Fruit fly (Drosophila melanogaster) whole organism, embryonic: ENCODE data around the gene spd-2.

Experiments
- CG10543 ChIP-seq: fragments of 200-800 bp; sonication (Bioruptor generic); optimal IDR thresholded peaks from 3 replicates; lab custom pipeline; 2017; ENCODE audit warnings: missing biosample characterization, mild to moderate bottlenecking, missing genetic modification characterization, moderate library complexity
- CG12219 ChIP-seq: fragments of 200-800 bp; sonication (Bioruptor generic); optimal IDR thresholded peaks from 3 replicates; lab custom pipeline; 2018; ENCODE audit warnings: missing biosample characterization, mild to moderate bottlenecking, missing genetic modification characterization
- CG12236 ChIP-seq: fragments of 200-800 bp; sonication (Bioruptor generic); optimal IDR thresholded peaks from 2 replicates; lab custom pipeline; 2016; ENCODE audit warnings: missing biosample characterization, missing genetic modification characterization
- CG12769 ChIP-seq: fragments of 200-800 bp; sonication (Bioruptor generic); optimal IDR thresholded peaks from 2 replicates; lab custom pipeline; 2019; ENCODE audit warnings: missing biosample characterization, mild to moderate bottlenecking, missing genetic modification characterization, moderate library complexity
- CG12942 ChIP-seq: fragments of 200-800 bp; sonication (Bioruptor generic); optimal IDR thresholded peaks from 3 replicates; lab custom pipeline; 2016; ENCODE audit warnings: missing biosample characterization, missing genetic modification characterization
- CG14860 ChIP-seq: fragments of 200-800 bp; sonication (Bioruptor generic); IDR thresholded peaks from 3 replicates; pipeline ENCODE4 v1.3.6; 2022; ENCODE audit warnings: missing biosample characterization, missing genetic modification characterization; ENCODE audit not compliant: partially characterized antibody
- CG2889 ChIP-seq: fragments of 200-800 bp; sonication (Bioruptor generic); IDR thresholded peaks from 3 replicates; pipeline ENCODE4 v1.3.6; 2022; ENCODE audit warnings: missing biosample characterization, missing genetic modification characterization
- CG4328 ChIP-seq: fragments of 200-800 bp; sonication (Bioruptor generic); optimal IDR thresholded peaks from 3 replicates; lab custom pipeline; 2017; ENCODE audit warnings: missing biosample characterization, missing genetic modification reagents, missing genetic modification characterization
- CG6654 ChIP-seq: fragments of 200-800 bp; sonication (Bioruptor generic); optimal IDR thresholded peaks from 2 replicates; lab custom pipeline; 2017; ENCODE audit warnings: missing biosample characterization, mild to moderate bottlenecking, missing genetic modification characterization
- CG7745 ChIP-seq: fragments of 200-800 bp; sonication (Bioruptor generic); optimal IDR thresholded peaks from 2 replicates; lab custom pipeline; 2018; ENCODE audit warnings: missing biosample characterization, mild to moderate bottlenecking, missing genetic modification characterization, moderate library complexity
- CG7786 ChIP-seq: fragments of 200-800 bp; sonication (Bioruptor generic); optimal IDR thresholded peaks from 2 replicates; lab custom pipeline; 2016; ENCODE audit warnings: missing biosample characterization, missing genetic modification characterization
- CG8281 ChIP-seq: fragments of 200-800 bp; sonication (Bioruptor generic); optimal IDR thresholded peaks from 2 replicates; lab custom pipeline; 2018; ENCODE audit warnings: missing biosample characterization, mild to moderate bottlenecking, missing genetic modification characterization, moderate library complexity
- CG8359 ChIP-seq: fragments of 200-800 bp; sonication (Bioruptor generic); optimal IDR thresholded peaks from 2 replicates; lab custom pipeline; 2017; ENCODE audit warnings: missing biosample characterization, mild to moderate bottlenecking, missing genetic modification characterization, borderline replicate concordance
- CTCF ChIP-seq: fragments of 200-800 bp; sonication (Bioruptor generic); optimal IDR thresholded peaks from 2 replicates; lab custom pipeline; 2017; ENCODE audit warnings: missing biosample characterization, mild to moderate bottlenecking, missing genetic modification characterization, moderate library complexity
- Hr78 ChIP-seq, 2 experiments: fragments of 200-800 bp in 1 of 2; fragments of >200 bp in 1 of 2; sonication (Bioruptor generic) in 1 of 2; optimal IDR thresholded peaks; 2 replicates each; lab custom pipeline; 2017 to 2019; ENCODE audit warnings: missing biosample characterization in 2 of 2, missing genetic modification characterization in 2 of 2, mild to moderate bottlenecking in 1 of 2, moderate library complexity in 1 of 2
- MESR4 ChIP-seq: fragments of 200-800 bp; sonication (Bioruptor generic); optimal IDR thresholded peaks from 2 replicates; lab custom pipeline; 2018; ENCODE audit warnings: missing biosample characterization, mild to moderate bottlenecking, missing genetic modification characterization, moderate library complexity
- Med ChIP-seq: fragments of 200-800 bp; sonication (Bioruptor generic); peaks from one replicate; lab custom pipeline; 2016; ENCODE audit warnings: missing biosample characterization, missing genetic modification characterization, mild to moderate bottlenecking, inconsistent platforms, moderate library complexity
- Opbp ChIP-seq: fragments of 200-800 bp; sonication (Bioruptor generic); IDR thresholded peaks from 3 replicates; pipeline ENCODE4 v1.3.6; 2022; ENCODE audit warnings: missing biosample characterization, missing genetic modification characterization; ENCODE audit not compliant: partially characterized antibody
- Sry-δ ChIP-seq: fragments of 200-800 bp; sonication (Bioruptor generic); optimal IDR thresholded peaks from 2 replicates; lab custom pipeline; 2016; ENCODE audit warnings: missing biosample characterization, missing genetic modification characterization
- Xrp1 ChIP-seq: fragments of 200-800 bp; sonication (Bioruptor generic); IDR thresholded peaks from 2 replicates; pipeline ENCODE4 v1.3.6; 2022; ENCODE audit warnings: missing biosample characterization, missing genetic modification characterization
- abd-A ChIP-seq: fragments of 200-800 bp; sonication (Bioruptor generic); optimal IDR thresholded peaks from 3 replicates; lab custom pipeline; 2019; ENCODE audit warnings: missing biosample characterization, mild to moderate bottlenecking, missing genetic modification characterization, moderate library complexity
- al ChIP-seq: fragments of 200-800 bp; sonication (Bioruptor generic); IDR thresholded peaks from 2 replicates; pipeline ENCODE4 v1.3.6; 2022; ENCODE audit warnings: missing biosample characterization, missing genetic modification characterization
- ase ChIP-seq: fragments of 200-800 bp; sonication (Bioruptor generic); IDR thresholded peaks from 3 replicates; pipeline ENCODE4 v1.3.6; 2022; ENCODE audit warnings: missing biosample characterization, missing genetic modification characterization
- bbx ChIP-seq: fragments of 200-800 bp; sonication (Bioruptor generic); IDR thresholded peaks from 2 replicates; pipeline ENCODE4 v1.3.6; 2022; ENCODE audit warnings: missing biosample characterization, missing genetic modification characterization; ENCODE audit not compliant: partially characterized antibody
- crol ChIP-seq: fragments of 200-800 bp; sonication (Bioruptor generic); IDR thresholded peaks from 2 replicates; pipeline ENCODE4 v1.3.6; 2022; ENCODE audit warnings: missing biosample characterization, missing genetic modification characterization
- dmrt99B ChIP-seq: fragments of 200-800 bp; sonication (Bioruptor generic); optimal IDR thresholded peaks from 2 replicates; lab custom pipeline; 2018; ENCODE audit warnings: missing biosample characterization, mild to moderate bottlenecking, missing genetic modification characterization, moderate library complexity
- dysf ChIP-seq: fragments of 200-800 bp; sonication (Bioruptor generic); IDR thresholded peaks from 3 replicates; pipeline ENCODE4 v1.3.6; 2022; ENCODE audit warnings: missing biosample characterization, missing genetic modification characterization
- fd3F ChIP-seq: fragments of 200-800 bp; sonication (Bioruptor generic); optimal IDR thresholded peaks from 2 replicates; lab custom pipeline; 2018; ENCODE audit warnings: missing biosample characterization, mild to moderate bottlenecking, missing genetic modification characterization, moderate library complexity
- ftz-f1 ChIP-seq: fragments of 200-800 bp; sonication (Bioruptor generic); optimal IDR thresholded peaks from 2 replicates; lab custom pipeline; 2016; ENCODE audit warnings: missing biosample characterization, missing genetic modification characterization
- fu2 ChIP-seq: fragments of 200-800 bp; sonication (Bioruptor generic); optimal IDR thresholded peaks from 2 replicates; lab custom pipeline; 2016; ENCODE audit warnings: missing biosample characterization, missing genetic modification characterization
- hkb ChIP-seq, 2 experiments: fragments of 200-800 bp in 1 of 2; fragments of >200 bp in 1 of 2; sonication (Bioruptor generic) in 1 of 2; IDR thresholded peaks in 1 of 2; optimal IDR thresholded peaks in 1 of 2; 2 replicates each; pipeline versions ENCODE4 v1.3.6 to Lab custom; 2017 to 2022; ENCODE audit warnings: missing biosample characterization in 1 of 2, missing genetic modification characterization in 1 of 2
- kni ChIP-seq: fragments of 200-800 bp; sonication (Bioruptor generic); optimal IDR thresholded peaks from 3 replicates; lab custom pipeline; 2017; ENCODE audit warnings: mild to moderate bottlenecking, missing biosample characterization, missing genetic modification reagents, missing genetic modification characterization
- lov ChIP-seq, 2 experiments: fragments of 200-800 bp in 1 of 2; fragments of >200 bp in 1 of 2; sonication (Bioruptor generic) in 1 of 2; IDR thresholded peaks in 1 of 2; optimal IDR thresholded peaks in 1 of 2; 2 replicates in 1 of 2; 3 replicates in 1 of 2; pipeline versions ENCODE4 v1.3.6 to Lab custom; 2017 to 2022; ENCODE audit warnings: missing biosample characterization in 1 of 2, missing genetic modification characterization in 1 of 2
- onecut ChIP-seq: fragments of 200-800 bp; sonication (Bioruptor generic); IDR thresholded peaks from 2 replicates; pipeline ENCODE4 v1.3.6; 2022; ENCODE audit warnings: missing biosample characterization, missing genetic modification characterization
- pan ChIP-seq, 4 experiments: fragments of >200 bp in 3 of 4; fragments of 200-800 bp in 1 of 4; sonication (Bioruptor generic) in 1 of 4; optimal IDR thresholded peaks in 3 of 4; IDR thresholded peaks in 1 of 4; 2 replicates each; pipeline versions ENCODE4 v1.3.6 to Lab custom; 2017 to 2022; ENCODE audit warnings: missing biosample characterization in 2 of 4, missing genetic modification characterization in 2 of 4, mixed read lengths in 1 of 4
- pnt ChIP-seq: fragments of 200-800 bp; sonication (Bioruptor generic); optimal IDR thresholded peaks from 3 replicates; lab custom pipeline; 2016; ENCODE audit warnings: missing biosample characterization, missing genetic modification characterization
- sd ChIP-seq: fragments of 200-800 bp; sonication (Bioruptor generic); optimal IDR thresholded peaks from 3 replicates; lab custom pipeline; 2018; ENCODE audit warnings: missing biosample characterization, mild to moderate bottlenecking, missing genetic modification characterization, moderate library complexity
- sens ChIP-seq: fragments of 200-800 bp; sonication (Bioruptor generic); peaks from one replicate; lab custom pipeline; 2016; ENCODE audit warnings: missing biosample characterization, missing genetic modification characterization
- so ChIP-seq: fragments of 200-800 bp; sonication (Bioruptor generic); IDR thresholded peaks from 3 replicates; pipeline ENCODE4 v1.3.6; 2022; ENCODE audit warnings: missing biosample characterization, missing genetic modification characterization

The spd-2 gene

DNA sequence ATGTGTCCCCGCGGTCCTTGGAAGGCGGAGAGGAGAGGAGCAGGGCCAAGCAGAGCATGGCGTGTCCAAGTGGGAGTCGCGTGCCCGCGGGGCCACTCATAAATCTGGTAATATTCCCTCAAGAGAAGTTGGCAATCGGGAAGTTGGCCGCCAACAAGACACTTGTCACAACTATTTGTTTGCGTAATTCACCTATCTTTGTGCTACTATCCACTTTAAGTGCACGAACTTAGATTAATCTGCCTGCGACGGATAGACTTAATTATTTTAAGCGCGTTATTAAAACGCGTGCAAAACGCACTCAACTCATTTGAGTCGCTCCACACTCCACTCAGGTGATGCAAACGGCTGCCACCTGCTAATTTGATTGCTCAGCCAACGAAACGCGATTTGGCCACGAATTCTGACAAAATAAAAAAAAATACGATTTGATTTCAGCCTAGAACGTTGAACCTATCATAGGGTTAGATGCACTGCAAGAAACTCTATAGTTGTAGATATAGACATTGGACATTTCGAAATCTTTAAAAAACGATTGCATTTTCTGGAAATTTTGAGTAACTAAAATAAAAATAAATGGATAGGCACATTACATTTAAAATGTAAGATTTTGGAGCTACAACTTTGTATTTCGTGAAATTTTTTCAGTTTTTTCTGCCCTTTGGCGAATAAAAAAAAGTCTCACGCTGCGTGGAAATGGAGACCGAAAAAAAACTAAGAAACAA lies 23.6 kb downstream of the spd-2 start (continued):
- TF ChIP-seq Xrp1 (GFP tag; lab: Robert Waterston, UW) (peak; percentile 63), CG14860 (GFP tag; lab: Robert Waterston, UW) (no peak), lov (optimal IDR thresholded peaks at IDR 0.05; lab: Kevin White, UChicago) (no peak), lov (GFP tag; IDR thresholded peaks at IDR 0.05; lab: Robert Waterston, UW) (0 out of 3 replicates have a peak, but pooled peaks have one; percentile 38), fd3F (peak; percentile 58), MESR4 (GFP tag; lab: Kevin White, UChicago) (no peak), CG6654 (GFP tag; lab: Kevin White, UChicago) (no peak), CG8359 (GFP tag; lab: Kevin White, UChicago) (peak; percentile 93), so (GFP tag; lab: Robert Waterston, UW) (peak; percentile 61; the same call in 1 of the 3 replicates), hkb (optimal IDR thresholded peaks at IDR 0.05; lab: Kevin White, UChicago) (no peak), hkb (GFP tag; IDR thresholded peaks at IDR 0.05; lab: Robert Waterston, UW) (peak; percentile 53), bbx (GFP tag; lab: Robert Waterston, UW) (no peak), onecut (GFP tag; lab: Robert Waterston, UW) (no peak), al (GFP tag; lab: Robert Waterston, UW) (peak; percentile 77), fu2 (no peak), CG12942 (GFP tag; lab: Kevin White, UChicago) (peak; percentile 31), CG12236 (no peak), dysf (peak; percentile 82; the same call in 2 of the 3 replicates), dmrt99B (tag; lab: Kevin White, UChicago) (peak; percentile 46)

- no peak for TF ChIP-seq CG12219 (GFP tag; lab: Kevin White, UChicago)
- TF ChIP-seq ftz-f1 (GFP tag; lab: Kevin White, UChicago), result peak; percentile 75
- peak in 1 of 2 experiments; percentile 69 for TF ChIP-seq Hr78 (GFP tag; optimal IDR thresholded peaks at IDR 0.05; lab: Kevin White, UChicago)
- TF ChIP-seq pan (optimal IDR thresholded peaks at IDR 0.05; lab: Kevin White, UChicago), result no peak
- no peak for TF ChIP-seq pan (GFP tag; optimal IDR thresholded peaks at IDR 0.05 in 1 of 2, IDR thresholded peaks at IDR 0.05 in 1 of 2)
- no peak for TF ChIP-seq ase (GFP tag; lab: Robert Waterston, UW)
- peak; percentile 26 for TF ChIP-seq sens (GFP tag; lab: Kevin White, UChicago)
- peak; percentile 52 for TF ChIP-seq CG10543
- no peak for TF ChIP-seq CTCF (GFP tag; lab: Kevin White, UChicago)
- TF ChIP-seq crol (GFP tag; lab: Robert Waterston, UW), result peak; percentile 57
- peak; percentile 14 for TF ChIP-seq CG8359 (GFP tag; lab: Kevin White, UChicago)
- no peak for TF ChIP-seq CG2889 (GFP tag; lab: Robert Waterston, UW)
- TF ChIP-seq CG7786 (GFP tag; lab: Kevin White, UChicago), result no peak
- 0 out of 3 replicates have a peak, but pooled peaks have one; percentile 10 for TF ChIP-seq Opbp (GFP tag; lab: Robert Waterston, UW)
- TF ChIP-seq Med (GFP tag; lab: Kevin White, UChicago), result peak; percentile 4
- TF ChIP-seq abd-A (tag; lab: Kevin White, UChicago), result peak; percentile 28
- TF ChIP-seq Sry-δ (GFP tag; lab: Kevin White, UChicago), result no peak
- TF ChIP-seq kni (GFP tag; lab: Kevin White, UChicago), result peak; percentile 48
- TF ChIP-seq CG7745 (tag; lab: Kevin White, UChicago), result peak; percentile 66
- TF ChIP-seq CG8281 (tag; lab: Kevin White, UChicago), result peak; percentile 7
- no peak for TF ChIP-seq pnt
- peak; percentile 95 for TF ChIP-seq sd
- peak; percentile 13 for TF ChIP-seq CG4328 (GFP tag; lab: Kevin White, UChicago)
- TF ChIP-seq CG12769, result peak; percentile 96
Observed at dm6 chr3L:16569456-16569855, 25.4 kb downstream of the spd-2 start.
